Fruit fly (Drosophila melanogaster) whole organism, embryonic: ENCODE results near the gene CG32801.

Experiments used
- CG10654 ChIP-seq: fragments of 200-800 bp; sonication (Bioruptor generic); optimal IDR thresholded peaks from 2 replicates; lab custom pipeline; 2016; ENCODE audit warnings: missing biosample characterization, missing genetic modification characterization
- CG11504 ChIP-seq: fragments of 200-800 bp; sonication (Bioruptor generic); optimal IDR thresholded peaks from 3 replicates; lab custom pipeline; 2019; ENCODE audit warnings: missing biosample characterization, mild to moderate bottlenecking, missing genetic modification characterization, moderate library complexity
- CG12299 ChIP-seq: fragments of 200-800 bp; sonication (Bioruptor generic); optimal IDR thresholded peaks from 2 replicates; lab custom pipeline; 2018; ENCODE audit warnings: missing biosample characterization, mild to moderate bottlenecking, missing genetic modification characterization
- CG14050 ChIP-seq: fragments of 200-800 bp; sonication (Bioruptor generic); IDR thresholded peaks from 3 replicates; pipeline ENCODE4 v1.3.6; 2022; ENCODE audit warnings: missing biosample characterization, missing genetic modification characterization
- CG14441 ChIP-seq: fragments of 200-800 bp; sonication (Bioruptor generic); IDR thresholded peaks from 2 replicates; pipeline ENCODE4 v1.3.6; 2022; ENCODE audit warnings: missing biosample characterization, missing genetic modification characterization
- CG14667 ChIP-seq: fragments of 200-800 bp; sonication (Bioruptor generic); IDR thresholded peaks from 2 replicates; pipeline ENCODE4 v1.3.6; 2022; ENCODE audit warnings: missing biosample characterization, missing genetic modification characterization
- CG15479 ChIP-seq: fragments of 200-800 bp; sonication (Bioruptor generic); optimal IDR thresholded peaks from 3 replicates; lab custom pipeline; 2019; ENCODE audit warnings: missing biosample characterization, mild to moderate bottlenecking, missing genetic modification characterization, moderate library complexity
- CG1602 ChIP-seq: fragments of 200-800 bp; sonication (Bioruptor generic); optimal IDR thresholded peaks from 3 replicates; lab custom pipeline; 2016; ENCODE audit warnings: missing biosample characterization, missing genetic modification characterization
- CG1603 ChIP-seq: fragments of 200-800 bp; sonication (Bioruptor generic); optimal IDR thresholded peaks from 2 replicates; lab custom pipeline; 2019; ENCODE audit warnings: missing biosample characterization, mild to moderate bottlenecking, missing genetic modification characterization, moderate library complexity
- CG17612 ChIP-seq: fragments of 200-800 bp; sonication (Bioruptor generic); IDR thresholded peaks from 2 replicates; pipeline ENCODE4 v1.3.6; 2022; ENCODE audit warnings: missing biosample characterization, missing genetic modification characterization
- CG17829 ChIP-seq: fragments of 200-800 bp; optimal IDR thresholded peaks from 2 replicates; lab custom pipeline; 2019; ENCODE audit warnings: missing biosample characterization, mild to moderate bottlenecking, missing genetic modification characterization, moderate library complexity
- CG2120 ChIP-seq: fragments of 200-800 bp; sonication (Bioruptor generic); optimal IDR thresholded peaks from 3 replicates; lab custom pipeline; 2016; ENCODE audit warnings: missing biosample characterization, missing genetic modification characterization
- CG2199 ChIP-seq: fragments of 200-800 bp; sonication (Bioruptor generic); IDR thresholded peaks from 3 replicates; pipeline ENCODE4 v1.3.6; 2022; ENCODE audit warnings: missing biosample characterization, missing genetic modification characterization
- CG3065 ChIP-seq: fragments of 200-800 bp; sonication (Bioruptor generic); optimal IDR thresholded peaks from 2 replicates; lab custom pipeline; 2016; ENCODE audit warnings: missing biosample characterization, missing genetic modification characterization
- CG33557 ChIP-seq: fragments of 200-800 bp; sonication (Bioruptor generic); optimal IDR thresholded peaks from 2 replicates; lab custom pipeline; 2019; ENCODE audit warnings: missing biosample characterization, mild to moderate bottlenecking, missing genetic modification characterization, moderate library complexity
- CG7987 ChIP-seq: fragments of 200-800 bp; sonication (Bioruptor generic); optimal IDR thresholded peaks from 2 replicates; lab custom pipeline; 2018; ENCODE audit warnings: missing biosample characterization, mild to moderate bottlenecking, missing genetic modification characterization, moderate library complexity
- CG8281 ChIP-seq: fragments of 200-800 bp; sonication (Bioruptor generic); optimal IDR thresholded peaks from 2 replicates; lab custom pipeline; 2018; ENCODE audit warnings: missing biosample characterization, mild to moderate bottlenecking, missing genetic modification characterization, moderate library complexity
- CTCF ChIP-seq: fragments of 200-800 bp; sonication (Bioruptor generic); optimal IDR thresholded peaks from 2 replicates; lab custom pipeline; 2017; ENCODE audit warnings: missing biosample characterization, mild to moderate bottlenecking, missing genetic modification characterization, moderate library complexity
- Chrac-16 ChIP-seq: fragments of 200-800 bp; sonication (Bioruptor generic); optimal IDR thresholded peaks from 3 replicates; lab custom pipeline; 2016; ENCODE audit warnings: missing biosample characterization, missing genetic modification characterization
- Deaf1 ChIP-seq: fragments of 200-800 bp; optimal IDR thresholded peaks from 3 replicates; lab custom pipeline; 2019; ENCODE audit warnings: missing biosample characterization, mild to moderate bottlenecking, missing genetic modification characterization, moderate library complexity
- Dip3 ChIP-seq: fragments of 200-800 bp; sonication (Bioruptor generic); optimal IDR thresholded peaks from 3 replicates; lab custom pipeline; 2016; ENCODE audit warnings: missing biosample characterization, missing genetic modification characterization
- Doc3 ChIP-seq: fragments of 200-800 bp; sonication (Bioruptor generic); IDR thresholded peaks from 3 replicates; pipeline ENCODE4 v1.3.6; 2022; ENCODE audit warnings: missing biosample characterization, missing genetic modification characterization; ENCODE audit not compliant: partially characterized antibody
- Hand ChIP-seq: fragments of 200-800 bp; sonication (Bioruptor generic); optimal IDR thresholded peaks from 2 replicates; lab custom pipeline; 2017; ENCODE audit warnings: mild to moderate bottlenecking, missing biosample characterization, missing genetic modification reagents, missing genetic modification characterization
- Side ChIP-seq: fragments of 200-800 bp; sonication (Bioruptor generic); optimal IDR thresholded peaks from 2 replicates; lab custom pipeline; 2016; ENCODE audit warnings: missing biosample characterization, missing genetic modification characterization
- ase ChIP-seq: fragments of 200-800 bp; sonication (Bioruptor generic); IDR thresholded peaks from 3 replicates; pipeline ENCODE4 v1.3.6; 2022; ENCODE audit warnings: missing biosample characterization, missing genetic modification characterization
- ato ChIP-seq: fragments of 200-800 bp; sonication (Bioruptor generic); IDR thresholded peaks from 2 replicates; pipeline ENCODE4 v1.3.6; 2022; ENCODE audit warnings: missing biosample characterization, missing genetic modification characterization; ENCODE audit not compliant: partially characterized antibody
- az2 ChIP-seq: fragments of 200-800 bp; sonication (Bioruptor generic); optimal IDR thresholded peaks from 3 replicates; lab custom pipeline; 2016; ENCODE audit warnings: missing biosample characterization, missing genetic modification characterization
- br ChIP-seq: fragments of >200 bp; optimal IDR thresholded peaks from 2 replicates; lab custom pipeline; 2017
- cad ChIP-seq: fragments of >200 bp; optimal IDR thresholded peaks from 2 replicates; lab custom pipeline; 2017; ENCODE audit warnings: missing biosample characterization, missing genetic modification characterization
- cato ChIP-seq: fragments of 200-800 bp; sonication (Bioruptor generic); optimal IDR thresholded peaks from 2 replicates; lab custom pipeline; 2016; ENCODE audit warnings: missing biosample characterization, missing genetic modification characterization, borderline replicate concordance
- chn ChIP-seq: fragments of 200-800 bp; sonication (Bioruptor generic); optimal IDR thresholded peaks from 2 replicates; lab custom pipeline; 2016; ENCODE audit warnings: missing biosample characterization, missing genetic modification characterization
- dan ChIP-seq: fragments of 200-800 bp; sonication (Bioruptor generic); IDR thresholded peaks from 2 replicates; pipeline ENCODE4 v1.3.6; 2022; ENCODE audit warnings: missing biosample characterization, missing genetic modification characterization
- exex ChIP-seq: fragments of 200-800 bp; sonication (Bioruptor generic); optimal IDR thresholded peaks from 4 replicates; lab custom pipeline; 2018; ENCODE audit warnings: missing biosample characterization, mild to moderate bottlenecking, missing genetic modification characterization, moderate library complexity
- gcm2 ChIP-seq: fragments of 200-800 bp; sonication (Bioruptor generic); optimal IDR thresholded peaks from 2 replicates; lab custom pipeline; 2016; ENCODE audit warnings: missing biosample characterization, missing genetic modification characterization
- gem ChIP-seq: fragments of 200-800 bp; sonication (Bioruptor generic); optimal IDR thresholded peaks from 2 replicates; lab custom pipeline; 2019; ENCODE audit warnings: missing biosample characterization, mild to moderate bottlenecking, missing genetic modification characterization, moderate library complexity
- gsb-n ChIP-seq: fragments of 200-800 bp; sonication (Bioruptor generic); optimal IDR thresholded peaks from 3 replicates; lab custom pipeline; 2018; ENCODE audit warnings: missing biosample characterization, mild to moderate bottlenecking, missing genetic modification characterization
- inv ChIP-seq: fragments of 200-800 bp; sonication (Bioruptor generic); IDR thresholded peaks from 2 replicates; pipeline ENCODE4 v1.3.6; 2022; ENCODE audit warnings: missing biosample characterization, missing genetic modification characterization; ENCODE audit not compliant: partially characterized antibody
- jigr1 ChIP-seq: fragments of 200-800 bp; sonication (Bioruptor generic); IDR thresholded peaks from 3 replicates; pipeline ENCODE4 v1.3.6; 2022; ENCODE audit warnings: missing biosample characterization, missing genetic modification characterization
- jumu ChIP-seq: fragments of 200-800 bp; sonication (Bioruptor generic); optimal IDR thresholded peaks from 3 replicates; lab custom pipeline; 2016; ENCODE audit warnings: missing biosample characterization, missing genetic modification characterization
- lab ChIP-seq: fragments of 200-800 bp; sonication (Bioruptor generic); optimal IDR thresholded peaks from 3 replicates; lab custom pipeline; 2017; ENCODE audit warnings: missing biosample characterization, missing genetic modification characterization, mild to moderate bottlenecking, moderate library complexity, missing genetic modification reagents
- lmd ChIP-seq: fragments of 200-800 bp; sonication (Bioruptor generic); IDR thresholded peaks from 2 replicates; pipeline ENCODE4 v1.3.6; 2022; ENCODE audit warnings: missing biosample characterization, missing genetic modification characterization
- lov ChIP-seq, 2 experiments: fragments of 200-800 bp in 1 of 2; fragments of >200 bp in 1 of 2; sonication (Bioruptor generic) in 1 of 2; IDR thresholded peaks in 1 of 2; optimal IDR thresholded peaks in 1 of 2; 2 replicates in 1 of 2; 3 replicates in 1 of 2; pipeline versions ENCODE4 v1.3.6 to Lab custom; 2017 to 2022; ENCODE audit warnings: missing biosample characterization in 1 of 2, missing genetic modification characterization in 1 of 2
- nerfin-2 ChIP-seq: fragments of 200-800 bp; sonication (Bioruptor generic); IDR thresholded peaks from 2 replicates; pipeline ENCODE4 v1.3.6; 2022; ENCODE audit warnings: missing biosample characterization, missing genetic modification characterization; ENCODE audit not compliant: partially characterized antibody
- nmo ChIP-seq: fragments of 200-800 bp; sonication (Bioruptor generic); optimal IDR thresholded peaks from 2 replicates; lab custom pipeline; 2018; ENCODE audit warnings: missing biosample characterization, mild to moderate bottlenecking, missing genetic modification characterization, moderate library complexity
- nom ChIP-seq: fragments of 200-800 bp; sonication (Bioruptor generic); optimal IDR thresholded peaks from 2 replicates; lab custom pipeline; 2017; ENCODE audit warnings: missing biosample characterization, missing genetic modification characterization, mild to moderate bottlenecking, moderate library complexity, missing genetic modification reagents
- oc ChIP-seq: fragments of 200-800 bp; sonication (Bioruptor generic); optimal IDR thresholded peaks from 2 replicates; lab custom pipeline; 2018; ENCODE audit warnings: missing biosample characterization, mild to moderate bottlenecking, missing genetic modification characterization, moderate library complexity
- org-1 ChIP-seq: fragments of 200-800 bp; sonication (Bioruptor generic); optimal IDR thresholded peaks from 2 replicates; lab custom pipeline; 2017; ENCODE audit warnings: missing biosample characterization, missing genetic modification characterization
- pita ChIP-seq: fragments of 200-800 bp; sonication (Bioruptor generic); optimal IDR thresholded peaks from 2 replicates; lab custom pipeline; 2017; ENCODE audit warnings: missing biosample characterization, mild to moderate bottlenecking, missing genetic modification characterization
- ro ChIP-seq: fragments of 200-800 bp; sonication (Bioruptor generic); IDR thresholded peaks from 2 replicates; pipeline ENCODE4 v1.3.6; 2022; ENCODE audit warnings: missing biosample characterization, missing genetic modification characterization
- unc-4 ChIP-seq: fragments of 200-800 bp; sonication (Bioruptor generic); IDR thresholded peaks from 2 replicates; pipeline ENCODE4 v1.3.6; 2022; ENCODE audit warnings: missing biosample characterization, missing genetic modification characterization; ENCODE audit not compliant: partially characterized antibody

Gene CG32801

dm6 chrX:1879606-1880110 lies 23.3 kb downstream of the CG32801 start, which contains the start of gene CG14818 (continued):
- TF ChIP-seq nerfin-2 (GFP tag; lab: Robert Waterston, UW) (peak; percentile 55), CG8281 (tag; lab: Kevin White, UChicago) (no peak), CG3065 (GFP tag; lab: Kevin White, UChicago) (no peak), exex (tag; lab: Kevin White, UChicago) (no peak), CTCF (no peak), Chrac-16 (GFP tag; lab: Kevin White, UChicago) (peak; percentile 53), CG12299 (peak; percentile 39), jigr1 (GFP tag; lab: Robert Waterston, UW) (no peak), CG14050 (no peak), br (lab: Kevin White, UChicago) (no peak), CG7987 (GFP tag; lab: Kevin White, UChicago) (no peak), jumu (peak; percentile 54), az2 (peak; percentile 42), chn (GFP tag; lab: Kevin White, UChicago) (peak; percentile 53), inv (peak; percentile 81), gsb-n (tag; lab: Kevin White, UChicago) (no peak), oc (no peak), gcm2 (GFP tag; lab: Kevin White, UChicago) (peak; percentile 6), org-1 (GFP tag; lab: Kevin White, UChicago) (no peak), ato (peak; percentile 46; the same call in 1 of the 2 replicates), nom (no peak), lov (optimal IDR thresholded peaks at IDR 0.05; lab: Kevin White, UChicago) (no peak), lov (GFP tag; IDR thresholded peaks at IDR 0.05; lab: Robert Waterston, UW) (no peak), CG10654 (GFP tag; lab: Kevin White, UChicago) (peak; percentile 55), pita (no peak), dan (no peak), CG11504 (no peak), Doc3 (GFP tag; lab: Robert Waterston, UW) (peak; percentile 92), Side (GFP tag; lab: Kevin White, UChicago) (peak; percentile 63), Hand (GFP tag; lab: Kevin White, UChicago) (peak; percentile 48), CG15479 (no peak), cato (peak; percentile 38), CG14667 (GFP tag; lab: Robert Waterston, UW) (0 out of 2 replicates have a peak, but pooled peaks have one; percentile 15), CG17829 (tag; lab: Kevin White, UChicago) (peak; percentile 31), CG14441 (GFP tag; lab: Robert Waterston, UW) (peak; percentile 74), cad (GFP tag; lab: Kevin White, UChicago) (no peak), nmo (GFP tag; lab: Kevin White, UChicago) (peak; percentile 59), lab (GFP tag; lab: Kevin White, UChicago) (peak; percentile 71), Dip3 (GFP tag; lab: Kevin White, UChicago) (peak; percentile 47), CG33557 (GFP tag; lab: Kevin White, UChicago) (peak; percentile 33), lmd (GFP tag; lab: Robert Waterston, UW) (peak; percentile 72), CG1602 (GFP tag; lab: Kevin White, UChicago) (peak; percentile 59), ase (GFP tag; lab: Robert Waterston, UW) (0 out of 3 replicates have a peak, but pooled peaks have one; percentile 25), ro (GFP tag; lab: Robert Waterston, UW) (no peak), gem (peak; percentile 68), CG17612 (GFP tag; lab: Robert Waterston, UW) (0 out of 2 replicates have a peak, but pooled peaks have one; percentile 17), CG1603 (tag; lab: Kevin White, UChicago) (peak; percentile 63), CG2199 (GFP tag; lab: Robert Waterston, UW) (no peak), unc-4 (GFP tag; lab: Robert Waterston, UW) (peak; percentile 88), CG2120 (peak; percentile 67), Deaf1 (tag; lab: Kevin White, UChicago) (no peak)
